Fruit fly (Drosophila melanogaster): ENCODE measurements around the gene CG31789.

CG31789 gene

dm6 chr2L:18584617-18585016 is 21.1 kb upstream of the CG31789 start (continued):
- TF ChIP-seq zen2 (GFP tag; IDR thresholded peaks at IDR 0.05; ENCODE audit: partially characterized antibody) = no peak
- TF ChIP-seq tgo (GFP tag; IDR thresholded peaks at IDR 0.05) = peak; percentile 33; the same call in 1 of the 3 replicates
- no peak for TF ChIP-seq CG13287 (GFP tag; IDR thresholded peaks at IDR 0.05; ENCODE audit: partially characterized antibody)
- TF ChIP-seq vvl (GFP tag; IDR thresholded peaks at IDR 0.05) = no peak
- no peak for TF ChIP-seq CG31224 (GFP tag; IDR thresholded peaks at IDR 0.05)
- TF ChIP-seq ap (GFP tag; IDR thresholded peaks at IDR 0.05) = no peak
- TF ChIP-seq cwo (GFP tag; optimal IDR thresholded peaks at IDR 0.05) = no peak
- no peak for TF ChIP-seq BEAF-32 (GFP tag; optimal IDR thresholded peaks at IDR 0.05)
- peak; percentile 8 for TF ChIP-seq CG12155 (GFP tag; optimal IDR thresholded peaks at IDR 0.05)
- TF ChIP-seq Fer3 (tag; optimal IDR thresholded peaks at IDR 0.05) = peak; percentile 21
- TF ChIP-seq vfl (GFP tag; optimal IDR thresholded peaks at IDR 0.05) = no peak
- TF ChIP-seq ci (GFP tag; IDR thresholded peaks at IDR 0.05) = no peak
- no peak for TF ChIP-seq hb (GFP tag; IDR thresholded peaks at IDR 0.05; ENCODE audit: partially characterized antibody)
- no peak for TF ChIP-seq crc (GFP tag; optimal IDR thresholded peaks at IDR 0.05)
- TF ChIP-seq fd102C (GFP tag; optimal IDR thresholded peaks at IDR 0.05) = no peak
- no peak for TF ChIP-seq CG10366 (GFP tag; IDR thresholded peaks at IDR 0.05)
- TF ChIP-seq CG15479 (GFP tag; optimal IDR thresholded peaks at IDR 0.05) = no peak
- no peak for TF ChIP-seq Ets65A (GFP tag)
- no peak for TF ChIP-seq CG18262 (tag; optimal IDR thresholded peaks at IDR 0.05)
- no peak for TF ChIP-seq Myb (GFP tag; optimal IDR thresholded peaks at IDR 0.05)
- TF ChIP-seq h (optimal IDR thresholded peaks at IDR 0.05) = no peak
- no peak for TF ChIP-seq Nf-YA (GFP tag; IDR thresholded peaks at IDR 0.05)
- no peak for TF ChIP-seq CG42726 (GFP tag; IDR thresholded peaks at IDR 0.05; ENCODE audit: partially characterized antibody)
- no peak for TF ChIP-seq Trl (optimal IDR thresholded peaks at IDR 0.05)
- no peak for TF ChIP-seq Trl (GFP tag; optimal IDR thresholded peaks at IDR 0.05)
- peak; percentile 64 for TF ChIP-seq CG2120 (GFP tag; optimal IDR thresholded peaks at IDR 0.05)
- no peak for TF ChIP-seq CG1792 (GFP tag; optimal IDR thresholded peaks at IDR 0.05)
- no peak for TF ChIP-seq jing (GFP tag; optimal IDR thresholded peaks at IDR 0.05)
- TF ChIP-seq NC2β (GFP tag; optimal IDR thresholded peaks at IDR 0.05) = no peak
- TF ChIP-seq phol (tag; optimal IDR thresholded peaks at IDR 0.05) = no peak
- no peak for TF ChIP-seq sc (optimal IDR thresholded peaks at IDR 0.05)
- TF ChIP-seq sc (GFP tag; optimal IDR thresholded peaks at IDR 0.05) = no peak
- no peak for TF ChIP-seq Hr51 (GFP tag; optimal IDR thresholded peaks at IDR 0.05)
- TF ChIP-seq Poxn (GFP tag; IDR thresholded peaks at IDR 0.05) = no peak
- TF ChIP-seq otp (GFP tag; IDR thresholded peaks at IDR 0.05) = no peak
- TF ChIP-seq pros (GFP tag; optimal IDR thresholded peaks at IDR 0.05) = no peak
- no peak for TF ChIP-seq Sin3A (optimal IDR thresholded peaks at IDR 0.05)
- no peak for TF ChIP-seq CG7372 (GFP tag; IDR thresholded peaks at IDR 0.05)
- no peak for TF ChIP-seq crp (GFP tag; optimal IDR thresholded peaks at IDR 0.05)
- TF ChIP-seq Side (GFP tag; optimal IDR thresholded peaks at IDR 0.05) = no peak
- TF ChIP-seq bigmax (GFP tag; optimal IDR thresholded peaks at IDR 0.05) = no peak
- no peak for TF ChIP-seq danr (GFP tag; IDR thresholded peaks at IDR 0.05)
- no peak for TF ChIP-seq Hr78 (GFP tag; optimal IDR thresholded peaks at IDR 0.05)
- peak; percentile 39 for TF ChIP-seq ind (GFP tag; optimal IDR thresholded peaks at IDR 0.05)
- TF ChIP-seq lab (GFP tag; optimal IDR thresholded peaks at IDR 0.05) = peak; percentile 66
- no peak for TF ChIP-seq Optix (GFP tag; IDR thresholded peaks at IDR 0.05)
- no peak for TF ChIP-seq CG10321 (GFP tag; IDR thresholded peaks at IDR 0.05)
- no peak for TF ChIP-seq Antp (GFP tag; optimal IDR thresholded peaks at IDR 0.05)
- TF ChIP-seq CG14014 (GFP tag; IDR thresholded peaks at IDR 0.05) = peak; percentile 8; the same call in 1 of the 2 replicates
- TF ChIP-seq trem (tag; optimal IDR thresholded peaks at IDR 0.05) = no peak
- no peak for TF ChIP-seq CG6254 (GFP tag; optimal IDR thresholded peaks at IDR 0.05)
- no peak for TF ChIP-seq Chrac-16 (GFP tag; optimal IDR thresholded peaks at IDR 0.05)
- no peak for TF ChIP-seq tap (tag; optimal IDR thresholded peaks at IDR 0.05)
